Worm (Caenorhabditis elegans): ENCODE measurements around the gene clec-2.

- TF ChIP-seq ceh-9 (tag; optimal IDR thresholded peaks at IDR 0.05) (no peak), nhr-11 (tag; optimal IDR thresholded peaks at IDR 0.05) (no peak), hlh-15 (tag; optimal IDR thresholded peaks at IDR 0.05) (no peak), pqm-1 (tag; optimal IDR thresholded peaks at IDR 0.05) (no peak), fkh-10 (GFP tag; optimal IDR thresholded peaks at IDR 0.05) (no peak), C38D4.7 (GFP tag; optimal IDR thresholded peaks at IDR 0.05) (no peak), unc-55 (GFP tag; optimal IDR thresholded peaks at IDR 0.05) (peak; percentile 98), pag-3 (tag; optimal IDR thresholded peaks at IDR 0.05; ENCODE audit: borderline replicate concordance) (no peak), ceh-24 (tag; optimal IDR thresholded peaks at IDR 0.05) (no peak), T23F11.4 (GFP tag; optimal IDR thresholded peaks at IDR 0.05) (no peak), ama-1 (optimal IDR thresholded peaks at IDR 0.05) (no peak), rnt-1 (tag; optimal IDR thresholded peaks at IDR 0.05) (peak; percentile 23)
Measured at ce11 chrII:2994590-2995392, 28.4 kb downstream of the clec-2 start.
